Fruit fly (Drosophila melanogaster) whole organism, embryonic: ENCODE measurements around the gene CG46309.

Experiments
- ATbp ChIP-seq: fragments of 200-800 bp; sonication (Bioruptor generic); optimal IDR thresholded peaks from 2 replicates; lab custom pipeline; 2017; ENCODE audit warnings: missing biosample characterization, mild to moderate bottlenecking, missing genetic modification characterization, missing genetic modification reagents
- BtbVII ChIP-seq: fragments of 200-800 bp; sonication (Bioruptor generic); optimal IDR thresholded peaks from 3 replicates; lab custom pipeline; 2017; ENCODE audit warnings: missing biosample characterization, mild to moderate bottlenecking, missing genetic modification characterization
- Bteb2 ChIP-seq: fragments of 200-800 bp; sonication (Bioruptor generic); optimal IDR thresholded peaks from 2 replicates; lab custom pipeline; 2016; ENCODE audit warnings: missing biosample characterization, missing genetic modification characterization
- CG1024 ChIP-seq: fragments of 200-800 bp; sonication (Bioruptor generic); IDR thresholded peaks from 2 replicates; pipeline ENCODE4 v1.3.6; 2022; ENCODE audit warnings: missing biosample characterization, missing genetic modification characterization
- CG11456 ChIP-seq: fragments of 200-800 bp; sonication (Bioruptor generic); IDR thresholded peaks from 3 replicates; pipeline ENCODE4 v1.3.6; 2022; ENCODE audit warnings: missing biosample characterization, missing genetic modification characterization
- CG12236 ChIP-seq: fragments of 200-800 bp; sonication (Bioruptor generic); optimal IDR thresholded peaks from 2 replicates; lab custom pipeline; 2016; ENCODE audit warnings: missing biosample characterization, missing genetic modification characterization
- CG1233 ChIP-seq: fragments of 200-800 bp; sonication (Bioruptor generic); optimal IDR thresholded peaks from 4 replicates; lab custom pipeline; 2018; ENCODE audit warnings: missing biosample characterization, mild to moderate bottlenecking, missing genetic modification characterization
- CG12769 ChIP-seq: fragments of 200-800 bp; sonication (Bioruptor generic); optimal IDR thresholded peaks from 2 replicates; lab custom pipeline; 2019; ENCODE audit warnings: missing biosample characterization, mild to moderate bottlenecking, missing genetic modification characterization, moderate library complexity
- CG14050 ChIP-seq: fragments of 200-800 bp; sonication (Bioruptor generic); IDR thresholded peaks from 3 replicates; pipeline ENCODE4 v1.3.6; 2022; ENCODE audit warnings: missing biosample characterization, missing genetic modification characterization
- CG15479 ChIP-seq: fragments of 200-800 bp; sonication (Bioruptor generic); optimal IDR thresholded peaks from 3 replicates; lab custom pipeline; 2019; ENCODE audit warnings: missing biosample characterization, mild to moderate bottlenecking, missing genetic modification characterization, moderate library complexity
- CG1602 ChIP-seq: fragments of 200-800 bp; sonication (Bioruptor generic); optimal IDR thresholded peaks from 3 replicates; lab custom pipeline; 2016; ENCODE audit warnings: missing biosample characterization, missing genetic modification characterization
- CG17802 ChIP-seq: fragments of 200-800 bp; sonication (Bioruptor generic); optimal IDR thresholded peaks from 2 replicates; lab custom pipeline; 2018; ENCODE audit warnings: missing biosample characterization, mild to moderate bottlenecking, missing genetic modification characterization, moderate library complexity
- CG17829 ChIP-seq: fragments of 200-800 bp; optimal IDR thresholded peaks from 2 replicates; lab custom pipeline; 2019; ENCODE audit warnings: missing biosample characterization, mild to moderate bottlenecking, missing genetic modification characterization, moderate library complexity
- CG2199 ChIP-seq: fragments of 200-800 bp; sonication (Bioruptor generic); IDR thresholded peaks from 3 replicates; pipeline ENCODE4 v1.3.6; 2022; ENCODE audit warnings: missing biosample characterization, missing genetic modification characterization
- CG30403 ChIP-seq: fragments of 200-800 bp; sonication (Bioruptor generic); optimal IDR thresholded peaks from 3 replicates; lab custom pipeline; 2016; ENCODE audit warnings: missing biosample characterization, missing genetic modification characterization
- CG3163 ChIP-seq: fragments of 200-800 bp; sonication (Bioruptor generic); optimal IDR thresholded peaks from 3 replicates; lab custom pipeline; 2016; ENCODE audit warnings: missing biosample characterization, missing genetic modification characterization
- CG34422 ChIP-seq: fragments of 200-800 bp; sonication (Bioruptor generic); IDR thresholded peaks from 3 replicates; pipeline ENCODE4 v1.3.6; 2022; ENCODE audit warnings: missing biosample characterization, missing genetic modification characterization
- CG4617 ChIP-seq: fragments of 200-800 bp; sonication (Bioruptor generic); optimal IDR thresholded peaks from 3 replicates; lab custom pipeline; 2016; ENCODE audit warnings: missing biosample characterization, missing genetic modification characterization, borderline replicate concordance
- CG7963 ChIP-seq: fragments of 200-800 bp; sonication (Bioruptor generic); IDR thresholded peaks from 3 replicates; pipeline ENCODE4 v1.3.6; 2022; ENCODE audit warnings: missing biosample characterization, missing genetic modification characterization; ENCODE audit not compliant: partially characterized antibody
- CG9876 ChIP-seq: fragments of 200-800 bp; sonication (Bioruptor generic); optimal IDR thresholded peaks from 2 replicates; lab custom pipeline; 2016; ENCODE audit warnings: missing biosample characterization, missing genetic modification characterization
- H15 ChIP-seq: fragments of 200-800 bp; sonication (Bioruptor generic); IDR thresholded peaks from 3 replicates; pipeline ENCODE4 v1.3.6; 2022; ENCODE audit warnings: missing biosample characterization, missing genetic modification characterization
- H2.0 ChIP-seq: fragments of 200-800 bp; sonication (Bioruptor generic); IDR thresholded peaks from 2 replicates; pipeline ENCODE4 v1.3.6; 2022; ENCODE audit warnings: missing biosample characterization, missing genetic modification characterization
- HHEX ChIP-seq: fragments of 200-800 bp; sonication (Bioruptor generic); optimal IDR thresholded peaks from 3 replicates; lab custom pipeline; 2017; ENCODE audit warnings: missing biosample characterization, mild to moderate bottlenecking, missing genetic modification characterization, missing genetic modification reagents
- Hmx ChIP-seq: fragments of 200-800 bp; sonication (Bioruptor generic); optimal IDR thresholded peaks from 2 replicates; lab custom pipeline; 2016; ENCODE audit warnings: missing biosample characterization, missing genetic modification characterization
- Lhr ChIP-seq: fragments of 200-800 bp; sonication (Bioruptor generic); optimal IDR thresholded peaks from 3 replicates; lab custom pipeline; 2017; ENCODE audit warnings: mild to moderate bottlenecking, missing biosample characterization, missing genetic modification reagents, missing genetic modification characterization
- MBD-R2 ChIP-seq: fragments of 200-800 bp; sonication (Bioruptor generic); IDR thresholded peaks from 2 replicates; pipeline ENCODE4 v1.3.6; 2022; ENCODE audit warnings: missing biosample characterization, missing genetic modification characterization
- Meics ChIP-seq: fragments of 200-800 bp; sonication (Bioruptor generic); optimal IDR thresholded peaks from 2 replicates; lab custom pipeline; 2017; ENCODE audit warnings: missing biosample characterization, mild to moderate bottlenecking, missing genetic modification characterization
- Mes4 ChIP-seq: fragments of 200-800 bp; sonication (Bioruptor generic); optimal IDR thresholded peaks from 2 replicates; lab custom pipeline; 2016; ENCODE audit warnings: missing biosample characterization, missing genetic modification characterization
- NfI ChIP-seq: fragments of 200-800 bp; sonication (Bioruptor generic); optimal IDR thresholded peaks from 3 replicates; lab custom pipeline; 2018; ENCODE audit warnings: missing biosample characterization, mild to moderate bottlenecking, missing genetic modification characterization, moderate library complexity
- Sox100B ChIP-seq: fragments of 200-800 bp; sonication (Bioruptor generic); optimal IDR thresholded peaks from 3 replicates; lab custom pipeline; 2018; ENCODE audit warnings: missing biosample characterization, mild to moderate bottlenecking, missing genetic modification characterization
- Sox102F ChIP-seq: fragments of 200-800 bp; sonication (Bioruptor generic); optimal IDR thresholded peaks from 2 replicates; lab custom pipeline; 2018; ENCODE audit warnings: missing biosample characterization, mild to moderate bottlenecking, missing genetic modification characterization, moderate library complexity
- Spps ChIP-seq: fragments of 200-800 bp; sonication (Bioruptor generic); optimal IDR thresholded peaks from 2 replicates; lab custom pipeline; 2018; ENCODE audit warnings: missing biosample characterization, mild to moderate bottlenecking, missing genetic modification characterization
- Sry-δ ChIP-seq: fragments of 200-800 bp; sonication (Bioruptor generic); optimal IDR thresholded peaks from 2 replicates; lab custom pipeline; 2016; ENCODE audit warnings: missing biosample characterization, missing genetic modification characterization
- Trl ChIP-seq, 3 experiments: fragments of >200 bp in 2 of 3; fragments of 200-800 bp in 1 of 3; sonication (Bioruptor generic) in 1 of 3; optimal IDR thresholded peaks; 2 replicates in 1 of 3; 3 replicates in 2 of 3; lab custom pipeline; 2016 to 2017; ENCODE audit warnings: missing biosample characterization in 1 of 3, missing genetic modification characterization in 1 of 3
- Xrp1 ChIP-seq: fragments of 200-800 bp; sonication (Bioruptor generic); IDR thresholded peaks from 2 replicates; pipeline ENCODE4 v1.3.6; 2022; ENCODE audit warnings: missing biosample characterization, missing genetic modification characterization
- amos ChIP-seq: fragments of 200-800 bp; sonication (Bioruptor generic); IDR thresholded peaks from 2 replicates; pipeline ENCODE4 v1.3.6; 2022; ENCODE audit warnings: missing biosample characterization, missing genetic modification characterization; ENCODE audit not compliant: partially characterized antibody
- bcd ChIP-seq: fragments of 200-800 bp; sonication (Bioruptor generic); optimal IDR thresholded peaks from 2 replicates; lab custom pipeline; 2017; ENCODE audit warnings: missing biosample characterization, mild to moderate bottlenecking, missing genetic modification characterization
- corto ChIP-seq: fragments of 200-800 bp; sonication (Bioruptor generic); optimal IDR thresholded peaks from 2 replicates; lab custom pipeline; 2016; ENCODE audit warnings: missing biosample characterization, mild to moderate bottlenecking, missing genetic modification characterization, moderate library complexity
- esg ChIP-seq: fragments of 200-800 bp; sonication (Bioruptor generic); conservative IDR thresholded peaks from 2 replicates; pipeline ENCODE4 v1.3.6; 2022; ENCODE audit warnings: missing biosample characterization, missing genetic modification characterization
- fd96Cb ChIP-seq: fragments of 200-800 bp; sonication (Bioruptor generic); optimal IDR thresholded peaks from 2 replicates; lab custom pipeline; 2018; ENCODE audit warnings: missing biosample characterization, mild to moderate bottlenecking, missing genetic modification characterization, moderate library complexity
- nerfin-1 ChIP-seq: fragments of 200-800 bp; sonication (Bioruptor generic); optimal IDR thresholded peaks from 3 replicates; lab custom pipeline; 2019; ENCODE audit warnings: missing biosample characterization, mild to moderate bottlenecking, missing genetic modification characterization, moderate library complexity
- pb ChIP-seq: fragments of 200-800 bp; sonication (Bioruptor generic); optimal IDR thresholded peaks from 3 replicates; lab custom pipeline; 2016; ENCODE audit warnings: missing biosample characterization, missing genetic modification characterization
- psq ChIP-seq: fragments of 200-800 bp; sonication (Bioruptor generic); optimal IDR thresholded peaks from 2 replicates; lab custom pipeline; 2017; ENCODE audit warnings: missing biosample characterization, missing genetic modification characterization
- rib ChIP-seq: fragments of 200-800 bp; sonication (Bioruptor generic); IDR thresholded peaks from 2 replicates; pipeline ENCODE4 v1.3.6; 2022; ENCODE audit warnings: missing biosample characterization, missing genetic modification characterization
- seq ChIP-seq: fragments of 200-800 bp; sonication (Bioruptor generic); IDR thresholded peaks from 2 replicates; pipeline ENCODE4 v1.3.6; 2022; ENCODE audit warnings: missing biosample characterization, missing genetic modification characterization
- sqz ChIP-seq: fragments of 200-800 bp; sonication (Bioruptor generic); optimal IDR thresholded peaks from 3 replicates; lab custom pipeline; 2018; ENCODE audit warnings: missing biosample characterization, mild to moderate bottlenecking, missing genetic modification characterization
- vfl ChIP-seq: fragments of 200-800 bp; sonication (Bioruptor generic); optimal IDR thresholded peaks from 2 replicates; lab custom pipeline; 2016; ENCODE audit warnings: missing biosample characterization, missing genetic modification characterization
- wdn ChIP-seq: fragments of 200-800 bp; sonication (Bioruptor generic); IDR thresholded peaks from 2 replicates; pipeline ENCODE4 v1.3.6; 2022; ENCODE audit warnings: missing biosample characterization, missing genetic modification characterization

Gene CG46309

dm6 chr2L:16251598-16252131 is at the start of gene CG46309 (continued):
- TF ChIP-seq pb (GFP tag; lab: Kevin White, UChicago): no peak
- peak; percentile 60 for TF ChIP-seq CG15479
- TF ChIP-seq CG34422 (GFP tag; lab: Robert Waterston, UW): no peak
- no peak for TF ChIP-seq seq (GFP tag; lab: Robert Waterston, UW)
- TF ChIP-seq H2.0: no peak
- peak; percentile 72 for TF ChIP-seq BtbVII
- no peak for TF ChIP-seq CG17829 (tag; lab: Kevin White, UChicago)
- no peak for TF ChIP-seq Spps (tag; lab: Kevin White, UChicago)
- TF ChIP-seq fd96Cb (tag; lab: Kevin White, UChicago): no peak
- TF ChIP-seq CG3163 (GFP tag; lab: Kevin White, UChicago): peak; percentile 36
- no peak for TF ChIP-seq bcd
- TF ChIP-seq corto (GFP tag; lab: Kevin White, UChicago): no peak
- no peak for TF ChIP-seq rib
- no peak for TF ChIP-seq Mes4 (GFP tag; lab: Kevin White, UChicago)
- peak; percentile 89 for TF ChIP-seq CG7963 (GFP tag; lab: Robert Waterston, UW)
- TF ChIP-seq esg (GFP tag; lab: Robert Waterston, UW): no peak
- peak; percentile 23; the same call in 1 of the 3 replicates for TF ChIP-seq CG14050 (GFP tag; lab: Robert Waterston, UW)
- TF ChIP-seq NfI (GFP tag; lab: Kevin White, UChicago): no peak
- TF ChIP-seq CG11456 (GFP tag; lab: Robert Waterston, UW): no peak
- no peak for TF ChIP-seq CG4617
- TF ChIP-seq Meics (GFP tag; lab: Kevin White, UChicago): peak; percentile 59
- peak; percentile 82 to 86 for TF ChIP-seq Trl (optimal IDR thresholded peaks at IDR 0.05; lab: Kevin White, UChicago)
- no peak for TF ChIP-seq Trl (GFP tag; optimal IDR thresholded peaks at IDR 0.05; lab: Kevin White, UChicago)
- no peak for TF ChIP-seq Hmx
- TF ChIP-seq CG12769 (tag; lab: Kevin White, UChicago): no peak
- TF ChIP-seq nerfin-1 (tag; lab: Kevin White, UChicago): no peak

dm6 chr2L:16299466-16300311 is 48.1 kb upstream of the CG46309 start, which contains the start of the genes heix and CG17328:
Gene heix, minus strand, starts transcription at chr2L:16299858.
Gene CG17328, plus strand, starts transcription at chr2L:16299943.
- TF ChIP-seq CG1024 (GFP tag; lab: Robert Waterston, UW): peak; percentile 64; the same call in 1 of the 2 replicates
- TF ChIP-seq MBD-R2 (GFP tag; lab: Robert Waterston, UW): peak; percentile 75; the same call in 1 of the 2 replicates
- TF ChIP-seq corto (GFP tag; lab: Kevin White, UChicago): peak; percentile 33
- peak; percentile 69 for TF ChIP-seq CG1233 (GFP tag; lab: Kevin White, UChicago)
- TF ChIP-seq CG17802 (tag; lab: Kevin White, UChicago): peak; percentile 24
- TF ChIP-seq CG12236 (GFP tag; lab: Kevin White, UChicago): no peak
- TF ChIP-seq Sox100B: peak; percentile 70
- TF ChIP-seq Lhr (GFP tag; lab: Kevin White, UChicago): no peak
- TF ChIP-seq CG2199 (GFP tag; lab: Robert Waterston, UW): peak; percentile 55; the same call in 1 of the 3 replicates
- TF ChIP-seq Sry-δ (GFP tag; lab: Kevin White, UChicago): peak; percentile 39
- TF ChIP-seq CG1602: peak; percentile 64
- no peak for TF ChIP-seq amos
- TF ChIP-seq vfl (GFP tag; lab: Kevin White, UChicago): no peak
- peak; percentile 41 for TF ChIP-seq HHEX (GFP tag; lab: Kevin White, UChicago)
- peak; percentile 49 for TF ChIP-seq Bteb2 (GFP tag; lab: Kevin White, UChicago)
- no peak for TF ChIP-seq Sox102F
- no peak for TF ChIP-seq sqz
- TF ChIP-seq Xrp1 (GFP tag; lab: Robert Waterston, UW): peak; percentile 47; the same call in 1 of the 2 replicates
- TF ChIP-seq psq (GFP tag; lab: Kevin White, UChicago): no peak
- TF ChIP-seq CG30403 (GFP tag; lab: Kevin White, UChicago): peak; percentile 88
- peak; percentile 71 for TF ChIP-seq CG17829 (tag; lab: Kevin White, UChicago)
- peak; percentile 70; the same call in 2 of the 3 replicates for TF ChIP-seq H15 (GFP tag; lab: Robert Waterston, UW)
- TF ChIP-seq ATbp (GFP tag; lab: Kevin White, UChicago): no peak
- 0 out of 2 replicates have a peak, but pooled peaks have one; percentile 73 for TF ChIP-seq wdn (GFP tag; lab: Robert Waterston, UW)
- peak; percentile 6 for TF ChIP-seq CG9876 (GFP tag; lab: Kevin White, UChicago)
